Worm (Caenorhabditis elegans): ENCODE data around the gene idpp-4.

Gene idpp-4

ce11 chrII:10367202-10367601, 45.9 kb downstream of the idpp-4 start, which contains the start of gene ceh-57:
ceh-57 (minus strand) TSS chrII:10367296.
- TF ChIP-seq lin-1 (GFP tag; IDR thresholded peaks at IDR 0.05) (no peak), ama-1 (optimal IDR thresholded peaks at IDR 0.05) (no peak), daf-8 (GFP tag; IDR thresholded peaks at IDR 0.05) (no peak), cey-2 (tag; optimal IDR thresholded peaks at IDR 0.05; ENCODE audit: borderline replicate concordance, insufficient read depth) (no peak), unc-130 (GFP tag; optimal IDR thresholded peaks at IDR 0.05) (no peak), F10B5.3 (tag; optimal IDR thresholded peaks at IDR 0.05) (no peak), mdt-29 (GFP tag; IDR thresholded peaks at IDR 0.05) (no peak), nhr-6 (tag; optimal IDR thresholded peaks at IDR 0.05) (no peak), aha-1 (tag) (no peak), pqm-1 (tag; optimal IDR thresholded peaks at IDR 0.05) (no peak), nhr-25 (tag; optimal IDR thresholded peaks at IDR 0.05; ENCODE audit: borderline replicate concordance, insufficient read depth) (no peak), tag-97 (GFP tag; IDR thresholded peaks at IDR 0.05) (no peak), jun-1 (tag; optimal IDR thresholded peaks at IDR 0.05) (no peak), madf-9 (GFP tag; conservative IDR thresholded peaks at IDR 0.05) (no peak)

- TF ChIP-seq dmd-8 (GFP tag; IDR thresholded peaks at IDR 0.05) = no peak
- no peak for TF ChIP-seq php-3 (GFP tag; IDR thresholded peaks at IDR 0.05)
- TF ChIP-seq daf-16 (GFP tag; optimal IDR thresholded peaks at IDR 0.05) = no peak
- TF ChIP-seq daf-16 (tag; optimal IDR thresholded peaks at IDR 0.05) = no peak
- TF ChIP-seq nhr-111 (GFP tag; optimal IDR thresholded peaks at IDR 0.05) = no peak
- TF ChIP-seq ztf-7 (tag; optimal IDR thresholded peaks at IDR 0.05) = no peak
- TF ChIP-seq R02D3.7 (tag; optimal IDR thresholded peaks at IDR 0.05) = no peak
- TF ChIP-seq Y5F2A.4 (GFP tag; optimal IDR thresholded peaks at IDR 0.05) = no peak
- TF ChIP-seq ama-1 (optimal IDR thresholded peaks at IDR 0.05) = no peak
- no peak for TF ChIP-seq F44E2.7 (GFP tag; IDR thresholded peaks at IDR 0.05)
- TF ChIP-seq rbr-2 (tag; optimal IDR thresholded peaks at IDR 0.05) = no peak
- TF ChIP-seq ces-1 (GFP tag; optimal IDR thresholded peaks at IDR 0.05) = no peak
- TF ChIP-seq lin-39 (tag; optimal IDR thresholded peaks at IDR 0.05) = no peak
- TF ChIP-seq unc-130 (GFP tag; optimal IDR thresholded peaks at IDR 0.05) = no peak
- TF ChIP-seq saeg-2 (GFP tag; IDR thresholded peaks at IDR 0.05) = no peak
- TF ChIP-seq hmg-1.1 (GFP tag; IDR thresholded peaks at IDR 0.05) = no peak
- no peak for TF ChIP-seq zfp-2 (tag; optimal IDR thresholded peaks at IDR 0.05)
- TF ChIP-seq arid-1 (GFP tag; conservative IDR thresholded peaks at IDR 0.05) = no peak
- TF ChIP-seq hlh-11 (tag; optimal IDR thresholded peaks at IDR 0.05) = no peak
- TF ChIP-seq set-16 (GFP tag; IDR thresholded peaks at IDR 0.05) = no peak
Measured at ce11 chrII:10369547-10370028, 48.3 kb downstream of the idpp-4 start, which contains the start of gene ceh-58. ceh-58 (minus strand) TSS chrII:10369597.

ce11 chrII:10370826-10371225, 49.6 kb downstream of the idpp-4 start:
- TF ChIP-seq unc-62 (GFP tag; optimal IDR thresholded peaks at IDR 0.05 in 1 of 2) (peak in 1 of 2 experiments; percentile 60), unc-62 (tag; optimal IDR thresholded peaks at IDR 0.05) (no peak), lin-13 (GFP tag; optimal IDR thresholded peaks at IDR 0.05) (no peak)

DNA sequence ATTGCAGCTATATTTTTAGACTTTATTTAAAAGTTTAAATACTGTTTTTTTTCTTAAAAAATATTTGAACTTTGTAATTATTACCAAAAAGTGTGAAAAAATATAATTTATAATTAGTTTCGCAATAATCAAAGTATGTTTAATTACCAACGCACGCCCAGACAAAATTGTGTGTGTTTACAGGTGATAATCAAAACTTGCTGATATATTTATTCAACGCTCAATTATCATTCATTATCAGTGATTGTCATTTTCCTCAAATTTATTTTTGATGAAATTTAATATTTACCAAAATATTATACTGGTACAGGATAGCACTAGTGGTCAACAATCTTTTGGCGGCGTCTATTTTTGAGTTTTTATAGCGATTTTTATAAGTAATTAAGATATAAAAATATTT, 51.8 kb downstream of the idpp-4 start:
- TF ChIP-seq php-3 (GFP tag; IDR thresholded peaks at IDR 0.05) (peak; percentile 39; the same call in 1 of the 2 replicates), hlh-11 (tag; optimal IDR thresholded peaks at IDR 0.05) (peak; percentile 4), daf-16 (GFP tag; optimal IDR thresholded peaks at IDR 0.05) (no peak), daf-16 (tag; optimal IDR thresholded peaks at IDR 0.05) (peak; percentile 99), dpl-1 (GFP tag; optimal IDR thresholded peaks at IDR 0.05) (no peak), nhr-111 (GFP tag; optimal IDR thresholded peaks at IDR 0.05) (no peak), sdz-12 (GFP tag; optimal IDR thresholded peaks at IDR 0.05) (no peak), nhr-102 (tag; optimal IDR thresholded peaks at IDR 0.05) (no peak), fkh-10 (GFP tag; optimal IDR thresholded peaks at IDR 0.05) (no peak), aha-1 (tag) (peak; percentile 51), dve-1 (tag; optimal IDR thresholded peaks at IDR 0.05; ENCODE audit: insufficient read depth) (peak; percentile 31), T20F7.1 (GFP tag; optimal IDR thresholded peaks at IDR 0.05) (no peak)

Measured in whole organism, L4 larva.